Fruit fly (Drosophila melanogaster) whole organism: ENCODE data around the gene sp3.

ENCODE experiments used
- CG8478 ChIP-seq: fragments of >200 bp; optimal IDR thresholded peaks from 2 replicates; lab custom pipeline; 2018; ENCODE audit warnings: inconsistent platforms
- Dll ChIP-seq: fragments of >200 bp; optimal IDR thresholded peaks from 2 replicates; lab custom pipeline; 2017
- EcR ChIP-seq, 2 experiments: fragments of >200 bp; optimal IDR thresholded peaks; 2 replicates each; lab custom pipeline; 2017; ENCODE audit warnings: missing biosample characterization in 2 of 2, missing genetic modification characterization in 2 of 2, missing genetic modification reagents in 2 of 2
- pan ChIP-seq: fragments of >200 bp; optimal IDR thresholded peaks from 2 replicates; lab custom pipeline; 2017
- psq ChIP-seq: fragments of >200 bp; optimal IDR thresholded peaks from 2 replicates; lab custom pipeline; 2017
- usp ChIP-seq: fragments of >200 bp; optimal IDR thresholded peaks from 2 replicates; lab custom pipeline; 2017; ENCODE audit warnings: missing biosample characterization, missing genetic modification characterization, mixed read lengths

The sp3 gene

dm6 chr3R:21569049-21569448 is 48.3 kb downstream of the sp3 start, which contains the start of gene CG15498:
Gene CG15498 (minus strand): TSS chr3R:21569149.
- TF ChIP-seq EcR (GFP tag; optimal IDR thresholded peaks at IDR 0.05; lab: Kevin White, UChicago) (no peak), pan (lab: Kevin White, UChicago) (no peak), psq (no peak), CG8478 (no peak), Dll (no peak), usp (GFP tag; lab: Kevin White, UChicago) (no peak)
